Fruit fly (Drosophila melanogaster) whole organism, pupa: ENCODE data around the gene Als2.

Experiments
- CG10348 ChIP-seq: fragments of 200-800 bp; sonication (Bioruptor generic); IDR thresholded peaks from 2 replicates; pipeline ENCODE4 v1.3.6; 2022; ENCODE audit warnings: missing biosample characterization, missing genetic modification characterization
- CG12605 ChIP-seq: fragments of 200-800 bp; sonication (Bioruptor generic); IDR thresholded peaks from 2 replicates; pipeline ENCODE4 v1.3.6; 2022; ENCODE audit warnings: missing biosample characterization, missing genetic modification characterization
- CG13204 ChIP-seq: fragments of 200-800 bp; sonication (Bioruptor generic); optimal IDR thresholded peaks from 2 replicates; lab custom pipeline; 2018; ENCODE audit warnings: missing biosample characterization, mild to moderate bottlenecking, missing genetic modification characterization, moderate library complexity
- CG14655 ChIP-seq: fragments of 200-800 bp; sonication (Bioruptor generic); optimal IDR thresholded peaks from 3 replicates; lab custom pipeline; 2017; ENCODE audit warnings: mild to moderate bottlenecking, missing biosample characterization, missing genetic modification reagents, missing genetic modification characterization
- CG15710 ChIP-seq: fragments of 200-800 bp; sonication (Bioruptor generic); optimal IDR thresholded peaks from 2 replicates; lab custom pipeline; 2018; ENCODE audit warnings: missing biosample characterization, mild to moderate bottlenecking, missing genetic modification characterization, moderate library complexity
- CG17806 ChIP-seq: fragments of 200-800 bp; sonication (Bioruptor generic); optimal IDR thresholded peaks from 2 replicates; lab custom pipeline; 2018; ENCODE audit warnings: missing biosample characterization, mild to moderate bottlenecking, missing genetic modification characterization, moderate library complexity
- CG32121 ChIP-seq: fragments of 200-800 bp; sonication (Bioruptor generic); IDR thresholded peaks from 2 replicates; pipeline ENCODE4 v1.3.6; 2022; ENCODE audit warnings: missing biosample characterization, missing genetic modification characterization
- CG34367 ChIP-seq: fragments of 200-800 bp; sonication (Bioruptor generic); optimal IDR thresholded peaks from 2 replicates; lab custom pipeline; 2018; ENCODE audit warnings: missing biosample characterization, mild to moderate bottlenecking, missing genetic modification characterization
- CG4496 ChIP-seq: fragments of 200-800 bp; sonication (Bioruptor generic); IDR thresholded peaks from 3 replicates; pipeline ENCODE4 v1.3.6; 2022; ENCODE audit warnings: missing biosample characterization, missing genetic modification characterization
- CG8159 ChIP-seq: fragments of 200-800 bp; sonication (Bioruptor generic); optimal IDR thresholded peaks from 3 replicates; lab custom pipeline; 2018; ENCODE audit warnings: missing biosample characterization, mild to moderate bottlenecking, missing genetic modification characterization, moderate library complexity
- CG8301 ChIP-seq: fragments of 200-800 bp; sonication (Bioruptor generic); optimal IDR thresholded peaks from 2 replicates; lab custom pipeline; 2018; ENCODE audit warnings: missing biosample characterization, mild to moderate bottlenecking, missing genetic modification characterization
- CG9948 ChIP-seq: fragments of 200-800 bp; sonication (Bioruptor generic); optimal IDR thresholded peaks from 2 replicates; lab custom pipeline; 2018; ENCODE audit warnings: missing biosample characterization, mild to moderate bottlenecking, missing genetic modification characterization, moderate library complexity
- D1 ChIP-seq: fragments of 200-800 bp; sonication (Bioruptor generic); optimal IDR thresholded peaks from 2 replicates; lab custom pipeline; 2018; ENCODE audit warnings: missing biosample characterization, mild to moderate bottlenecking, missing genetic modification characterization, moderate library complexity
- EcR ChIP-seq: fragments of 200-800 bp; sonication (Bioruptor generic); optimal IDR thresholded peaks from 3 replicates; lab custom pipeline; 2019; ENCODE audit warnings: missing biosample characterization, missing genetic modification characterization, mild to moderate bottlenecking, moderate library complexity, missing genetic modification reagents
- Ets98B ChIP-seq: fragments of 200-800 bp; sonication (Bioruptor generic); IDR thresholded peaks from 2 replicates; pipeline ENCODE4 v1.3.6; 2022; ENCODE audit warnings: missing biosample characterization, missing genetic modification characterization
- Pif1A ChIP-seq: fragments of 200-800 bp; sonication (Bioruptor generic); optimal IDR thresholded peaks from 3 replicates; lab custom pipeline; 2016; ENCODE audit warnings: missing biosample characterization, missing genetic modification characterization
- Pif1B ChIP-seq: fragments of 200-800 bp; sonication (Bioruptor generic); optimal IDR thresholded peaks from 3 replicates; lab custom pipeline; 2016; ENCODE audit warnings: missing biosample characterization, missing genetic modification characterization
- Snoo ChIP-seq: fragments of 200-800 bp; sonication (Bioruptor generic); optimal IDR thresholded peaks from 3 replicates; lab custom pipeline; 2017; ENCODE audit warnings: missing biosample characterization, mild to moderate bottlenecking, missing genetic modification characterization, inconsistent platforms
- fd96Ca ChIP-seq: fragments of 200-800 bp; sonication (Bioruptor generic); IDR thresholded peaks from 3 replicates; pipeline ENCODE4 v1.3.6; 2022; ENCODE audit warnings: missing biosample characterization, missing genetic modification characterization
- gl ChIP-seq: fragments of 200-800 bp; sonication (Bioruptor generic); optimal IDR thresholded peaks from 2 replicates; lab custom pipeline; 2018; ENCODE audit warnings: missing biosample characterization, mild to moderate bottlenecking, missing genetic modification characterization
- rn ChIP-seq: fragments of 200-800 bp; sonication (Bioruptor generic); IDR thresholded peaks from 2 replicates; pipeline ENCODE4 v1.3.6; 2022; ENCODE audit warnings: missing biosample characterization, missing genetic modification characterization

Als2 gene

dm6 chr3L:21642908-21643572 lies 36.5 kb downstream of the Als2 start:
- TF ChIP-seq Snoo (tag; lab: Kevin White, UChicago) (no peak), gl (tag; lab: Kevin White, UChicago) (no peak), CG8301 (tag; lab: Kevin White, UChicago) (no peak), Ets98B (GFP tag; lab: Robert Waterston, UW) (no peak), EcR (GFP tag; lab: Kevin White, UChicago) (no peak), CG34367 (tag; lab: Kevin White, UChicago) (no peak), CG32121 (GFP tag; lab: Robert Waterston, UW) (no peak), fd96Ca (GFP tag; lab: Robert Waterston, UW) (no peak)
- TF ChIP-seq, all 21 proteins: peak for 0

dm6 chr3L:21640815-21641214 lies 38.7 kb downstream of the Als2 start, which contains the start of gene Atox1:
TSS of gene Atox1 (plus strand) at chr3L:21640995.
- TF ChIP-seq Pif1A (GFP tag; lab: Kevin White, UChicago): no peak
- TF ChIP-seq CG12605 (GFP tag; lab: Robert Waterston, UW): peak; percentile 51; the same call in 1 of the 2 replicates
- peak; percentile 37 for TF ChIP-seq gl (tag; lab: Kevin White, UChicago)
- TF ChIP-seq CG17806 (tag; lab: Kevin White, UChicago): peak; percentile 16
- TF ChIP-seq CG32121 (GFP tag; lab: Robert Waterston, UW): no peak; the same call in 1 of the 2 replicates
- peak; percentile 14 for TF ChIP-seq CG34367 (tag; lab: Kevin White, UChicago)
- TF ChIP-seq CG14655 (GFP tag; lab: Kevin White, UChicago): no peak
- TF ChIP-seq CG13204 (GFP tag; lab: Kevin White, UChicago): no peak
- no peak for TF ChIP-seq rn (GFP tag; lab: Robert Waterston, UW)
- TF ChIP-seq D1: no peak
- no peak for TF ChIP-seq CG8301 (tag; lab: Kevin White, UChicago)
- TF ChIP-seq CG4496 (GFP tag; lab: Robert Waterston, UW): peak; percentile 64; the same call in 2 of the 3 replicates
- TF ChIP-seq CG15710 (tag; lab: Kevin White, UChicago): peak; percentile 17
- TF ChIP-seq CG9948: no peak
- no peak for TF ChIP-seq Pif1B (GFP tag; lab: Kevin White, UChicago)
- peak; percentile 58 for TF ChIP-seq EcR (GFP tag; lab: Kevin White, UChicago)
- peak; percentile 17 for TF ChIP-seq CG8159
- TF ChIP-seq Snoo (tag; lab: Kevin White, UChicago): peak; percentile 7
- TF ChIP-seq fd96Ca (GFP tag; lab: Robert Waterston, UW): peak; percentile 29; the same call in 1 of the 3 replicates

dm6 chr3L:21639059-21639458 lies 40.5 kb downstream of the Als2 start, which contains the start of gene CG32445:
TSS of gene CG32445 (plus strand) at chr3L:21639359.
- TF ChIP-seq CG10348 (GFP tag; lab: Robert Waterston, UW) (no peak), CG4496 (GFP tag; lab: Robert Waterston, UW) (no peak), CG34367 (tag; lab: Kevin White, UChicago) (no peak)
- TF ChIP-seq, all 21 proteins: peak for 0

- TF ChIP-seq Ets98B (GFP tag; lab: Robert Waterston, UW) (no peak), D1 (no peak), CG13204 (GFP tag; lab: Kevin White, UChicago) (no peak), CG15710 (tag; lab: Kevin White, UChicago) (no peak), CG17806 (tag; lab: Kevin White, UChicago) (no peak)
These were observed 43.1 kb downstream of the Als2 start, which contains the start of gene CG32444 for dm6 chr3L:21636265-21636993. TSS of gene CG32444 (plus strand) at chr3L:21636947.

dm6 chr3L:21635208-21635607 lies 44.3 kb downstream of the Als2 start, which contains the start of gene ORMDL:
TSS of gene ORMDL (plus strand) at chr3L:21635305.
- TF ChIP-seq rn (GFP tag; lab: Robert Waterston, UW): no peak
- TF ChIP-seq CG34367 (tag; lab: Kevin White, UChicago): no peak

- TF ChIP-seq CG8159 (no peak), EcR (GFP tag; lab: Kevin White, UChicago) (no peak), CG13204 (GFP tag; lab: Kevin White, UChicago) (no peak), CG34367 (tag; lab: Kevin White, UChicago) (no peak), CG8301 (tag; lab: Kevin White, UChicago) (no peak), CG9948 (no peak), CG15710 (tag; lab: Kevin White, UChicago) (no peak), Pif1A (GFP tag; lab: Kevin White, UChicago) (no peak), CG14655 (GFP tag; lab: Kevin White, UChicago) (no peak), Snoo (tag; lab: Kevin White, UChicago) (no peak), gl (tag; lab: Kevin White, UChicago) (no peak), CG4496 (GFP tag; lab: Robert Waterston, UW) (no peak)
These were observed 45.3 kb downstream of the Als2 start, which contains the start of gene MED1 for dm6 chr3L:21634152-21634689. TSS of gene MED1 (minus strand) at chr3L:21634446.
